Worm (Caenorhabditis elegans): ENCODE measurements around the gene pdf-2.

DNA sequence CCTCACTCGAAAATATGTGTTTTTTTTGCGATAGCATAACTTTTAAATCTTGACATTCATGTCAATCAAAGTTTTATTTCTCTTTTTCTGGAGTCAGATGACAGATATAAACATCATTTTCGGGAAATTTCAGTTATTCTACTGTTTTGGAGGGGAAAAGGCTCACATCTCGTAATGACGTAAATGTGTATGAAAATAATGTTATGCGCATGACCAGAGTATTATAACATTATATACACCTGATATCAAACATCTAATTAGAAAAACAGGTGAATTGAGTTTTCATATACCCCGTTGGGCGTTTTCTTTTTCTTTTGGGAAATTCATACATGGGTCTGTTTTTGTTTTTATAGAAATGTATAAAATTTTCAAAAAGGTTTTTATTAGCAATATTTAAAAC is 18.9 kb upstream of the pdf-2 start:
- TF ChIP-seq snpc-4 (tag; optimal IDR thresholded peaks at IDR 0.05) = no peak
- TF ChIP-seq ceh-63 (GFP tag; optimal IDR thresholded peaks at IDR 0.05) = no peak
- TF ChIP-seq isw-1 (GFP tag; IDR thresholded peaks at IDR 0.05) = no peak

All from whole organism, L1 larva.